Worm (Caenorhabditis elegans) whole organism, early embryonic: ENCODE data around the gene T03F6.9.

Experiments used
- B0310.2 ChIP-seq: sonication (generic microtip); optimal IDR thresholded peaks from 2 replicates; lab custom pipeline; 2016; ENCODE audit warnings: mild to moderate bottlenecking, missing genetic modification characterization, missing compliant biosample characterization
- ama-1 ChIP-seq: fragments of 150-350 bp; optimal IDR thresholded peaks from 2 replicates; lab custom pipeline; 2014
- ceh-36 ChIP-seq: sonication (generic microtip); optimal IDR thresholded peaks from 2 replicates; lab custom pipeline; 2016; ENCODE audit warnings: missing genetic modification characterization, inconsistent platforms, missing compliant biosample characterization
- hmbx-1 ChIP-seq: sonication (generic microtip); optimal IDR thresholded peaks from 2 replicates; lab custom pipeline; 2016; ENCODE audit warnings: mild to moderate bottlenecking, missing genetic modification characterization, missing compliant biosample characterization
- hmg-4 ChIP-seq: fragments of 200-800 bp; sonication (Bioruptor generic); optimal IDR thresholded peaks from 2 replicates; lab custom pipeline; 2018; ENCODE audit warnings: mild to moderate bottlenecking, missing genetic modification characterization, missing compliant biosample characterization
- hnd-1 ChIP-seq: sonication (generic microtip); optimal IDR thresholded peaks from 2 replicates; lab custom pipeline; 2016; ENCODE audit warnings: missing genetic modification characterization, missing compliant biosample characterization
- scrt-1 ChIP-seq: fragments of 200-800 bp; sonication (Bioruptor generic); IDR thresholded peaks from 2 replicates; pipeline ENCODE4 v1.3.6; 2022; ENCODE audit warnings: missing genetic modification characterization, missing compliant biosample characterization
- sea-1 ChIP-seq: fragments of 200-800 bp; sonication (Bioruptor generic); conservative IDR thresholded peaks from 2 replicates; pipeline ENCODE4 v1.3.6; 2022; ENCODE audit warnings: missing genetic modification characterization, missing compliant biosample characterization
- tra-4 ChIP-seq: sonication (generic microtip); optimal IDR thresholded peaks from 2 replicates; lab custom pipeline; 2017; ENCODE audit warnings: missing genetic modification characterization, missing compliant biosample characterization

ce11 chrIII:13404418-13404817 lies 33.5 kb upstream of the T03F6.9 start, which contains the start of gene ttr-52:
- TF ChIP-seq B0310.2 (no peak), scrt-1 (GFP tag; lab: Robert Waterston, UW) (no peak), sea-1 (GFP tag; lab: Robert Waterston, UW) (no peak), hmbx-1 (tag; lab: Kevin White, UChicago) (no peak), ama-1 (lab: Kevin White, UChicago) (no peak), tra-4 (tag; lab: Kevin White, UChicago) (no peak), ceh-36 (tag; lab: Kevin White, UChicago) (no peak), hmg-4 (GFP tag; lab: Kevin White, UChicago) (no peak), hnd-1 (tag; lab: Kevin White, UChicago) (no peak)
